Worm (Caenorhabditis elegans): ENCODE results near the gene dolk-1.

- TF ChIP-seq pha-4 (tag; optimal IDR thresholded peaks at IDR 0.05) (no peak), nhr-237 (tag; optimal IDR thresholded peaks at IDR 0.05) (no peak), blmp-1 (tag; optimal IDR thresholded peaks at IDR 0.05) (no peak), elt-3 (tag; optimal IDR thresholded peaks at IDR 0.05) (no peak), nhr-76 (tag; optimal IDR thresholded peaks at IDR 0.05) (no peak), unc-62 (GFP tag; optimal IDR thresholded peaks at IDR 0.05) (no peak), elt-1 (tag; optimal IDR thresholded peaks at IDR 0.05; ENCODE audit: borderline replicate concordance, insufficient read depth) (no peak), sptf-1 (tag; optimal IDR thresholded peaks at IDR 0.05) (no peak), mep-1 (tag; optimal IDR thresholded peaks at IDR 0.05) (no peak), lin-32 (GFP tag; optimal IDR thresholded peaks at IDR 0.05) (no peak)
These were observed 41.0 kb upstream of the dolk-1 start, which contains the start of gene Y56A3A.31 for ce11 chrIII:11974414-11974813.
